Worm (Caenorhabditis elegans): Measurements from ENCODE around the gene Y54G2A.45.

Y54G2A.45 gene

DNA sequence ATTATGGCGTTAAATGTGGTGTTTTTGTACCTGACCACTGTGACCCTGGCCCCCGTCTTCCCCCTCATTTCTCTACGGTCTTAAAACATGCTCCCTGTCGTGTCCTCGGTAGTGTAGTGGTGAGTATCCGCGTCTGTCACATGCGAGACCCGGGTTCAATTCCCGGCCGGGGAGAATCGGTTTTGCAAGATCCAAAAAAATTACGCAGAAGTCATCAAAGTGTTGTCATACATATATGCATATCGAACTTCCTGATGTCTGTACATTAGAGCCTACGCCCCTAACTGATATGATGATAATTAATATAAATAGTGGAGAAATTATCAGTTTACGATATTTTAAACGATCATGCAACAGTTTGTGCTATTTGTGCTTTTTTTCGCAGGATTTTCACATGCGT lies at the start of gene Y54G2A.45:
Gene Y54G2A.45, plus strand, starts transcription at position 333 of the 400 bp plus-strand sequence.
- TF ChIP-seq nhr-237 (tag; optimal IDR thresholded peaks at IDR 0.05) = no peak
- peak; percentile 58 for TF ChIP-seq sem-2 (GFP tag; optimal IDR thresholded peaks at IDR 0.05)
- TF ChIP-seq unc-39 (tag; optimal IDR thresholded peaks at IDR 0.05) = no peak
- no peak for TF ChIP-seq ham-2 (GFP tag; optimal IDR thresholded peaks at IDR 0.05)
- no peak for TF ChIP-seq nhr-28 (tag; optimal IDR thresholded peaks at IDR 0.05)
- TF ChIP-seq snpc-4 (tag; optimal IDR thresholded peaks at IDR 0.05) = no peak
- TF ChIP-seq mab-5 (tag; optimal IDR thresholded peaks at IDR 0.05) = no peak
- no peak for TF ChIP-seq nhr-12 (tag; optimal IDR thresholded peaks at IDR 0.05)
- peak; percentile 36 for TF ChIP-seq mep-1 (tag; optimal IDR thresholded peaks at IDR 0.05)
- TF ChIP-seq lin-32 (GFP tag; optimal IDR thresholded peaks at IDR 0.05) = peak; percentile 28
- TF ChIP-seq drap-1 (GFP tag; optimal IDR thresholded peaks at IDR 0.05) = peak; percentile 66
- peak; percentile 72 for TF ChIP-seq ceh-83 (GFP tag; optimal IDR thresholded peaks at IDR 0.05)
- TF ChIP-seq nhr-76 (tag; optimal IDR thresholded peaks at IDR 0.05) = no peak
- peak; percentile 78 for TF ChIP-seq cnd-1 (tag; optimal IDR thresholded peaks at IDR 0.05)
- TF ChIP-seq blmp-1 (tag; optimal IDR thresholded peaks at IDR 0.05) = no peak
- no peak for TF ChIP-seq nhr-2 (tag; optimal IDR thresholded peaks at IDR 0.05)
- no peak for TF ChIP-seq unc-62 (GFP tag; optimal IDR thresholded peaks at IDR 0.05)
- TF ChIP-seq M03D4.4 (tag; optimal IDR thresholded peaks at IDR 0.05) = peak; percentile 76
- TF ChIP-seq pha-4 (tag; optimal IDR thresholded peaks at IDR 0.05) = no peak
- peak; percentile 36 for TF ChIP-seq flh-1 (GFP tag; optimal IDR thresholded peaks at IDR 0.05)
- peak; percentile 71 for TF ChIP-seq unc-120 (tag; optimal IDR thresholded peaks at IDR 0.05; ENCODE audit: poor library complexity, severe bottlenecking)
- peak; percentile 64 for TF ChIP-seq mls-2 (tag; optimal IDR thresholded peaks at IDR 0.05)
- no peak for TF ChIP-seq zip-8 (tag; optimal IDR thresholded peaks at IDR 0.05)
- TF ChIP-seq sptf-1 (tag; optimal IDR thresholded peaks at IDR 0.05) = peak; percentile 79
- peak; percentile 7 for TF ChIP-seq ceh-43 (GFP tag; optimal IDR thresholded peaks at IDR 0.05)

- TF ChIP-seq ces-1 (GFP tag; optimal IDR thresholded peaks at IDR 0.05) (no peak), M03D4.4 (tag; optimal IDR thresholded peaks at IDR 0.05) (no peak), mls-2 (tag; optimal IDR thresholded peaks at IDR 0.05) (no peak), unc-120 (tag; optimal IDR thresholded peaks at IDR 0.05; ENCODE audit: poor library complexity, severe bottlenecking) (no peak), snpc-4 (tag; optimal IDR thresholded peaks at IDR 0.05) (no peak), lsy-2 (tag; optimal IDR thresholded peaks at IDR 0.05) (no peak), nhr-12 (tag; optimal IDR thresholded peaks at IDR 0.05) (no peak), pha-4 (tag; optimal IDR thresholded peaks at IDR 0.05) (no peak), ham-2 (GFP tag; optimal IDR thresholded peaks at IDR 0.05) (no peak), ceh-39 (tag; optimal IDR thresholded peaks at IDR 0.05) (no peak), nhr-76 (tag; optimal IDR thresholded peaks at IDR 0.05) (no peak), bed-3 (GFP tag; optimal IDR thresholded peaks at IDR 0.05) (no peak), elt-3 (tag; optimal IDR thresholded peaks at IDR 0.05) (no peak), nhr-237 (tag; optimal IDR thresholded peaks at IDR 0.05) (no peak), sem-2 (GFP tag; optimal IDR thresholded peaks at IDR 0.05) (no peak), mab-5 (tag; optimal IDR thresholded peaks at IDR 0.05) (no peak), lin-13 (tag; optimal IDR thresholded peaks at IDR 0.05) (no peak), cnd-1 (tag; optimal IDR thresholded peaks at IDR 0.05) (no peak), elt-1 (tag; optimal IDR thresholded peaks at IDR 0.05; ENCODE audit: borderline replicate concordance, insufficient read depth) (no peak), unc-62 (GFP tag; optimal IDR thresholded peaks at IDR 0.05) (no peak)
These were observed 47.6 kb upstream of the Y54G2A.45 start for ce11 chrIV:2758079-2758478.

DNA sequence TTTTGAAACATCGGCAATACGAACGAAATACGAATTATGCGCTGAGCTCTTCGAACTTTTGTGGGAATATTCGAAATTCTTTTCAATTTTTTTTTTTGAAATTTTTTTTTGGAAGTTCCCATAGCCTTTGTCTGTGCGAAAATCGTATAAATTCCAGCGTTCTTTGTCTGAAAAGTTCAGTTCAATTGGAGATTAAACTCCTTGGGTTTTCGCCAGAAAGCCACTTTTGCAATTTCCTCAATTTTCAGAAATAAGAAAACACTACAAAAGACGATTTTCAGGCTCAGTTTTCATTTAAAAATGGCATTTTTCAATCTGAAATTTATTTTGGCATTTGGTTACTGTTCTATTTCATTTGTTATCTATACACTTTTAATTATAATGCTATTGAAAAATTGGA lies 46.5 kb upstream of the Y54G2A.45 start, which contains the start of gene Y54G2A.38:
Gene Y54G2A.38, plus strand, starts transcription at position 301 of the 400 bp plus-strand sequence.
- TF ChIP-seq sem-2 (GFP tag; optimal IDR thresholded peaks at IDR 0.05) (no peak), ztf-11 (tag; optimal IDR thresholded peaks at IDR 0.05) (no peak)

DNA sequence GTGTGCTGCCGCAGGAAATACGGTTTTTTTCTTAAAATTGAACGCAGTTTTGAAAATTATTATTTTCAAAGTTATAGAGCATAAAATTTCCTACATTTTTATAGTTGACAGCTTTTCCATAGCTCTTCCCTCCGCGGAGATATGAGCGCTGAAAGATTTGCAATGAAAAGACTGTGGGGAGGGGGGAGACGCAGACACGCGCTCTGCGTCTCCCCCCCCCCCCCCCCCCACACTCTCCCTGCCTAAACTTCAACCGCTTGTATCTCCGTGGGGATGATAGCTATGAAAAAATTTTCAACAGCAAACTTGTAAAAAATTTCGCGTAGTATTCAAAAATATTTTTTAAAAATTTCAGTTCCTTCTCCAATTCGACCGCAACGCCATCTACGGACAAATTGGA lies 44.2 kb upstream of the Y54G2A.45 start:
- TF ChIP-seq ham-2 (GFP tag; optimal IDR thresholded peaks at IDR 0.05) (no peak), flh-1 (GFP tag; optimal IDR thresholded peaks at IDR 0.05) (no peak), sptf-1 (tag; optimal IDR thresholded peaks at IDR 0.05) (no peak), mep-1 (tag; optimal IDR thresholded peaks at IDR 0.05) (no peak), tbx-8 (GFP tag; optimal IDR thresholded peaks at IDR 0.05) (no peak), snpc-4 (tag; optimal IDR thresholded peaks at IDR 0.05) (no peak), cnd-1 (tag; optimal IDR thresholded peaks at IDR 0.05) (no peak), mab-5 (tag; optimal IDR thresholded peaks at IDR 0.05) (no peak), nhr-2 (tag; optimal IDR thresholded peaks at IDR 0.05) (no peak)

Measured in whole organism, mixed stage, embryonic.